Fruit fly (Drosophila melanogaster) ovary, adult (tissue): ENCODE results near the gene FBXO11.

ENCODE experiments used
- CG17801 ChIP-seq: fragments of 200-800 bp; optimal IDR thresholded peaks from 2 replicates; lab custom pipeline; 2019; ENCODE audit warnings: missing biosample characterization, mild to moderate bottlenecking, missing genetic modification characterization, moderate library complexity; ENCODE audit not compliant: partially characterized antibody

Gene FBXO11

DNA sequence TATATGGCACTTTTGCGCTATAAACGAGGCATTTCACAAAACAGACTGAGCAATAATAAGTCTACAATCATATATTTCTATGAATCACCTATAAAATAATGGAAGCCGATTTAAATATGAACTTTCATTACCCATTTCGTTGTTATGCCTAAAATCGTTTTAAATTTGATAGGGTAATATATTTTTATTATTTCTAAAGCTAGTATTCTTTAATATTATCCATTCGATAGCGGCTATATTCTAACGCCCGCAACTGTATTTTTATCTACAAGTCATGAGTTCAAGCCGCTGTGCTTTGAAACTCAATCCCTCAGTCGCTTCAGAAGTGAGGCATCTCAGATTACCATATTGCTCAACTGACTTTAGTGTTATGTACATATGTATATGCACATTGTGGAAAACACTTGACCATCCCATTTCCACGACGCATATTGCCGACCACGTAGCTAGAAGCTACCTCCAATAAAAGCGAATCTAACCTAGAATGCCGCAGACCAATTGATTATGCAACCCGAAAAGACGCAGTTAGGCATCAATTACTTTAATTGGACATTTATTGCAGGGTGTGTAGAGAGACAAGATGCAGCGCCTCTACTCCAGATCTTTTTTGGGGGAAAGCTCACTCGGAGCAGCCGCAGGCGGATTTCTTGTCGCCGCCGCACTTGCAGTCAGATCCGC, 25.8 kb downstream of the FBXO11 start:
- TF ChIP-seq CG17801 (GFP tag; lab: Kevin White, UChicago) = peak; percentile 55

DNA sequence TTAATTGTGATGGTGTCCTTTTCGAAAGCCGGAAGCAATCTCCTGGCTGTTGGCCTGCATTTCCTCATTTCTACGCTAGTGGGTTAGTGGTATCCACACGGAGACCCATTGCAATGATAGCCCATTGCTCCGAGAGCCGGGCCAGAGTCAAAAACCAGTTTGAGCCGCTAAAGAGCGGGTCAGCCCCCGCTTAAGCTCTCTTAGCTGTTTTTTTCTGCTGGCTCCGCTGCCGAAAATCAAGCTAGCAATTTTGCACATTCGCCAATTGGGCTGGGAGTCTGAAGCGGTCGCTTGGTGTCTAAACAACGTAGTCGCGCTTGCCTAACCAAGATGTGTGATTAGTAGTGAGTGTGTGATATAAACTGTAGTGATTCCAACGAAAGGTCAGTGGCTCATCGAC, 29.4 kb downstream of the FBXO11 start, which contains the start of gene CG12947:
Gene CG12947 (plus strand): TSS at position 301 of the 400 bp plus-strand sequence.
- no peak for TF ChIP-seq CG17801 (GFP tag; lab: Kevin White, UChicago)

DNA sequence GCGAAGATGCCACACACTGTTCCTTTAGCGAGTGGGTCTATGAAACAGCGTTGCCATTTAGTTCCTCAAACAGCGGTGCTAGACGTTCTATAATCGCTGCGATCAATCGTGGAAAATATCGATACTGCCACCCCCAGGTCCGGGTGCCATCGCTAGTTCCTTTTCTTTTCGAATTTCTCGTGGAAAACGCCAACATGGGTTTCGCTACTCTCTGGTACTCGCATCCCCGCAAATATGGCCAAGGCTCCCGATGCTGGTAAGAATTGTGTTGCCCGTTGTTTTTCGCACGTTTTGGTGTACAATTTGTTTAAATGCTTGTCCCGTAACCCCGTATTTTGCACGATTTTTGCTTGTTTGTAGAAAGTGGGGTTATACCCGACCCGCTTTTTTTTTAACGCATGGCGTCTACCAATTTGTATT, 31.2 kb downstream of the FBXO11 start, which contains the start of gene RpS29:
Gene RpS29 (plus strand): TSS at position 102 of the 420 bp plus-strand sequence.
- peak; percentile 81 for TF ChIP-seq CG17801 (GFP tag; lab: Kevin White, UChicago)

DNA sequence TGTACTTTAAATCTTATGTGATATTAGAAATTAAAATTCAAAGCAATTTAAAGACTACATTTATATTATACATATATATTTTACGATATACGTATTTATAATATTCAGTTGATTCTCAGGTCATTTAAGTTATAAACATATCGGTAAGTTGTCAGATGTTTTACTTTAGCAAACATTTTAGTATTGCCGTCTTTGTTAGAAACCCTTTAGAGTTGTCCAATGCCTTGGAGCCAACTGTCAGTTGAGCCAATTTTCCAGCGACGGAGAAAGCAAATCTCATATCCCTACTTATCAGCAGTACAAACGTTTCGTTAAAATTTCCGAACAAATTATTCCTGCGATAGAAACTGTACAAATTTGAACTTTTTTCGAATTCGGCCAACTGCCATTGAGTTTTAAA, 34.3 kb downstream of the FBXO11 start, which contains the start of gene topi:
Gene topi (plus strand): TSS at position 301 of the 400 bp plus-strand sequence.
- no peak for TF ChIP-seq CG17801 (GFP tag; lab: Kevin White, UChicago)

DNA sequence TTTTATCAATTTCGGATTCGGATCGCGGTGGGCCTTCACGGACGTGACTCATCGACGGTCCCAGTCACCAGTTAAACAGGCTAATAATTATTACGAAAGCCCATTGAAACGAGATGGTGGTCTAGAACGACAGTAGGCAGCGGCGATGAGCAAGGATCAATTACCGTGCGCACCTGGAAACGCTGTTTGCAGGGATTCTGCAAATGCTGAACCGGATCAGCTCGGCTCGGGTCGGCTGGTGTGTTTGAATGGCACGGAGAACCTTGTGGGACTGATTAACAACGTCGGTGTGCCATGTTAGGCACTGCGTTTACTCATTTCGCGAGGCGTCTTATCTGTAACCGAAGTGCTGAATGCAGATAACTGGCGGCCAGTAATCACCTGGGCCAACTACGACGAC, 35.0 kb downstream of the FBXO11 start, which contains the start of gene Whamy:
Gene Whamy (minus strand): TSS at position 273 of the 400 bp plus-strand sequence.
- no peak for TF ChIP-seq CG17801 (GFP tag; lab: Kevin White, UChicago)

DNA sequence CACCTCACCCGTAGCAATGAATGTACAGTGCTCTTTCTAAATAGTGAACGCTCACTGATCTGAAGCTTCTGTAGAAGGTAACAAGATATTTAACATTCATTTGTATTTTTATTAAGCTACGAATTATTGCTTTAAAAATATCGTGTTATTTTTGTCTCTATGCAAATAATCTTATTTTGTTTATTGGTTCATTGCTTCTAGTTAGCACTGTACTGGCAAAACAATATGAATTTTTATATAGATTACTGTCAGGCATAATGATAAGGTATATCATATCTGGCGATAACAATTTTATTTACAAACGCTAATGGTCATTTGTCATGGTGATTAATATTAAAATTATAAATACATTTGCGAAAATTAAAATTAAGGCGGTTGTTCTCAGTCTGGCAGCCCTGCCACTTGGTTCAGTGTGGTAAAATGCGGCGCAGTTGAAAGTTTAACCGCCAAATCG, 37.6 kb downstream of the FBXO11 start, which contains the start of gene CG9471:
Gene CG9471 (minus strand): TSS at position 24 of the 454 bp plus-strand sequence.
- TF ChIP-seq CG17801 (GFP tag; lab: Kevin White, UChicago) = peak; percentile 95

DNA sequence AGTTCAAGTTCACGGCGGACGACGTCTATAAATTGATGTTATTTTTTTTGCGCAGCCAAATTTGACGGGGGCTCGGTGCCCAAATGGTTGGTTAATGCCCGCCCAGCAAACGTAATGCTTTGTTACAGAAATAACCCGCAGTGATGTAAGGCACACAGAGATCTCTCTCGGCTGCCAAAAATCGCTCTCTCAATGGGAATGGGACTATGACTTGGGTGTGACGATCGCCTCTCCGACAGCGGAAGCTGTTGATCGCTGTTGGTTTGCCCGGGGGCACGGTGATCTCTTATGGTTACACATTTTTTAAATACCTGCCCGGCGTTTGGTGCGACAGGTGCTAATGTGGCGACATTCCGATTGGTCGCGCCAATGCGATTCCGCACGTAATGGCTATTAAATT, 39.0 kb downstream of the FBXO11 start:
- no peak for TF ChIP-seq CG17801 (GFP tag; lab: Kevin White, UChicago)

DNA sequence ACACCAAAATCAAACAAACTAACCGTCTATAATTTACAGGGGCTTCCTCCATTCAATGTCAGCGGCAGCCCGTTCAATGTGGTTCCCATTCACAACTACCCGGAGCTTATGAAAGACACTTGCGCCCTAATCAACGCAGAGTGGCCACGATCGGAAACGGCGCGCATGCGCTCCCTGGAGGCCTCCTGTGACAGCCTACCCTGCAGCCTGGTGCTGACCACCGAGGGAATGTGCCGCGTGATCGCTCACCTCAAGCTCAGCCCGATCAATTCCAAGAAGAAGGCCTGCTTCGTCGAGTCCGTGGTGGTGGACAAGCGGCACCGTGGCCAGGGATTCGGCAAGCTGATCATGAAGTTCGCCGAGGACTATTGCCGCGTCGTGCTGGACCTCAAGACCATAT, 40.3 kb downstream of the FBXO11 start, which contains the start of gene MED6:
Gene MED6 (minus strand): TSS at position 101 of the 400 bp plus-strand sequence.
- no peak for TF ChIP-seq CG17801 (GFP tag; lab: Kevin White, UChicago)

DNA sequence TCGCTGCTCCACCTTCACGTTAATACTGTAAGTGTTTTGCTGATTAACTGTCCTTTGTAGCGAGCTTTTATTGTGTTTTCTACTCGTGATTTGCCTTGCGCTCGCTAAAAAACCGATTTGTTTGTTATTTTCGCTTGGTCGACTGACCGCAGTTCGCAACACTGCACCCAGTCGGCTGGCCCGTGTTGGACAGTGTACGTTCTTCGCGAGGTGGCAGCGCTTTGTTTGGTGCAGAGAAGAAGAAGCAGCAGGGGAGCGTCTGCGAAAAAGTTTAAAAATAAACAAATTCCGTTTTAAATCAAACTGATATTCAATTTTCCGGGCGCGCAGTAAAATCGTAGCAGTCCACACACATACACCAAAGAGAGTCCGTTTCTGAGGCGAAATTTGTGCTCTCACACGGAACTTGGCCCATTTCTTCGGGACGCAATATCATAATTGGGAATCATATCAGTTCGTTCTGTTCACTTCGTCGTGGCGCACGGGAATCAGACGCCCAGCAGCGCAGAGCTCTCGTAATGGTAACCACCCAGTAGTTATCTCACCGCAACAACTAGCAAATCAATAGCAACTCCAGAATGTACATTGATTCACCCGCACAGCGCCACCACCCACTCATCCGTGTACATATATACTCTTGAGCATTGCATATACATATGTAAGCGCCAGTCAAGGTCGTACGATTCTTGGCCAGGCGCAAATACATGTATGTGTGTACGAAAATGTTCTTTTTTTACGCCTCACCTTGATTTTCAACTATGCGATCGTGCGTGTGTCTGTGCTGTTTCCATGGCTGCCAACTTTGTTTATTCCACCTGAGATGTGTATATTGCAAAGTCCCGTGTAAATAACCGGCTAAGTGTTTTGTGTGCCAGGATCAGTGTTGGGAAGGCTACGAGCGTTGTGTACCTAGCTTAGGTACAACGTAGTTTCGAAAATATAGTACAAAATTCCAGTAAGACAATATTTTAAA, 41.3 kb downstream of the FBXO11 start, which contains the start of gene Naa80:
Gene Naa80 (plus strand): TSS at position 215 of the 973 bp plus-strand sequence.
- peak; percentile 29 for TF ChIP-seq CG17801 (GFP tag; lab: Kevin White, UChicago)

DNA sequence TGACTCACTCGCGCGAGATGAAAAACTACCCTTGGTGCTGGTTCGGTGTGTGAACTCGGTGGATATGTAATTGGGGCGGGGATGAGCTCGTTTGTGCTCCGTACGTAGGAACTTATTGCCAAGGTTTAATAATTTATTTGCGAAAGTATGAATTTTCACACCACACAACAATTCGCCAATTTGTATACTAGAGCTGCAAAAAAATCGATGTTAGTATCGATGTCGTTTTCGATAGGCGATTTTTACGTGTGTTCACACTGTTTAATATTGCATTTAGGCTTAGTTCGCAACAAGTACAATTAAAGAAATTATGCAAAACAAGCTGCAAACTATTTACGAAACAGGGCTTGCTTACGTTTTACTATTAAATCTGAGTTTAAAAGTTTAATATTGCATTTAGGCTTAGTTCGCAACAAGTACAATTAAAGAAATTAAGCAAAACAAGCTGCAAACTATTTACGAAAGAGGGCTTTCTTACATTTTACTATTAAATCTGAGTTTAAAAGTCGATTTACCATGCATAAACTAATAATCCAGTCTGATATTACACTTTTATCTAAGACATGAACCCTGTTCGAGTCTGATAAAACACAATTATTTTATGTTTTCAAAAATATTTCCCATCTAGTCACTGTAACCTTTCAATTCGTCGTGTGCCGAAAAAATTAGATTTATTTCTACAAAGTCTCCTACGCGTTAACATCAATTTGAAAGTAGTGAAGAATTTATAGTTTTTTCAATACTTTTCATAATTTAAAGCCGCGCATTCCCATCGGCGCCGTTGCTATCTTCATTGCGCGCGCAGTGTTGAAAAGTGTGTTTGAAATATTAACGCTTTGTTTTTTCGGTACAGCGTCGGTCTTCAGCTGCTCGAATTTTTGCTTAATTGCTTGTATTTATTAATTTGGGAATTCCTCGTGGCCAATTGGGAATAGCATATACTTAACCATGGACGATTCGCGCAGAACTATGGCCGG, 45.9 kb downstream of the FBXO11 start, which contains the start of the genes Snap24 and CG8478:
Gene Snap24 (minus strand): TSS at position 196 of the 977 bp plus-strand sequence.
Gene CG8478 (plus strand): TSS at position 696 of the 977 bp plus-strand sequence.
- TF ChIP-seq CG17801 (GFP tag; lab: Kevin White, UChicago) = no peak

DNA sequence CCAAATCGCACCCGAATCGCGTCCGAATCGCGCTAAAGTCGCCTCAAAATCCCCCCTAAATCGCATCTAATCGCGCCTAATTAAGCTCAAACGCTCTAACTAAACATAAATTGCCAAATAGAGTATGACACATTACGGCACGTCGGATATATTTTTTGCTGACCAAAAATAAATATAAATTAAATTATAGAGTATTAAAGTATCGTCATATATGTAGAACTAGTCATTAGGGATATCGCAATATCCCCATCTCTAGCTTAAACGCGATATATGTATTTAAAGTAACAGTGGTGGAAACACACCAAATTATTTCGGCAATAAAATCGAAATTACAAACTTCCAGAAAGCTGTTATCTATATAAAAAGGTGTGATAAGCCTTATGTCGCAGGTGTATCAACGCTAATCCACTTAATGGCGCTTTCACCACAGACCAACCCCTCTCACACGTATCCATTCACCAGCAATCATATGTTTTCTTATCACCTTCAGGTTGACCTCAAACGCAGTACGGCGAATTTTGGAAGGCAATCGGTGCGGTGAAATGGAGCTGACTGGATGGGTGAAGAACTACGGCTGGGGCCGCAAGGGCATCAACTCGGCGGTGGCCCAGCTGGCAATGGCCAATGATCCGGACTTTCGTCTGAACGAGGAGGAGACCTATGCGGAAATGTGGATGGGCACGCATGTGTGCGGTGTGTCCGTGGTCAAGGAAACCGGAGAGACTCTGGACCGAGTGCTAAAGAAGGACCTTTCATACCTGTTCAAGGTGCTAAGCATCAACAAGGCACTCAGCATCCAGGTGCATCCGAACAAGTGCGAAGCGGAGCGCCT, 49.6 kb downstream of the FBXO11 start, which contains the start of gene Mpi:
Gene Mpi (plus strand): TSS at position 263 of the 832 bp plus-strand sequence.
- peak; percentile 72 for TF ChIP-seq CG17801 (GFP tag; lab: Kevin White, UChicago)

DNA sequence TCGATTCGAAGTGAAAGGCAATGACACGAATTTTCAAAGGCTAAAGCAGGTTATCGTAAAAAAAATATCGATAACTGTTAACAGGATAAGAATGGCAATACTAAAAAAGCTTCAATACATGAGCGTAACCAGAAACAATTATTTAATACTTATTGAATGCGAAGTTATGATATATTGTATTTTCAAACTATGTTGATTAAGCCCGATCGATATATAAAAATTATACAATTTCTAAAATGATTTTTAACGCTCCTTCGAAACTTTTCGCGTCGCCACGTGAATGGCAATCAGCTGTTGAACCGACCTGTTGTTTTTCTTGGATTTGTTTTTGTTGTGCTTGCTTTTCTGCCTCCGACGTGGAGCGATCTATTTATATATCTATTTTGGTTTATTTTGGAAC, 53.0 kb downstream of the FBXO11 start, which contains the start of the genes Alg12 and Rpt3R:
Gene Alg12 (plus strand): TSS at position 305 of the 400 bp plus-strand sequence.
Gene Rpt3R (minus strand): TSS at position 324 of the 400 bp plus-strand sequence.
- no peak for TF ChIP-seq CG17801 (GFP tag; lab: Kevin White, UChicago)
